Worm (Caenorhabditis elegans) whole organism, midembryonic: ENCODE results near the gene pgm-2.

Experiments
- T22C8.4 ChIP-seq: fragments of 200-800 bp; sonication (Bioruptor generic); IDR thresholded peaks from 2 replicates; pipeline ENCODE4 v1.3.6; 2022; ENCODE audit warnings: missing genetic modification characterization, missing compliant biosample characterization
- tab-1 ChIP-seq: fragments of 200-800 bp; sonication (Bioruptor generic); IDR thresholded peaks from 2 replicates; pipeline ENCODE4 v1.3.6; 2022; ENCODE audit warnings: missing genetic modification characterization, missing compliant biosample characterization
- ztf-23 ChIP-seq: fragments of 200-800 bp; sonication (Bioruptor generic); IDR thresholded peaks from 2 replicates; pipeline ENCODE4 v1.3.6; 2022; ENCODE audit warnings: missing genetic modification reagents, missing genetic modification characterization, missing compliant biosample characterization
- ztf-29 ChIP-seq: fragments of 200-800 bp; sonication (Bioruptor generic); IDR thresholded peaks from 2 replicates; pipeline ENCODE4 v1.3.6; 2022; ENCODE audit warnings: missing genetic modification reagents, missing genetic modification characterization, missing compliant biosample characterization

ce11 chrIII:13344538-13345136 lies 45.5 kb downstream of the pgm-2 start, which contains the start of gene acaa-2:
- no peak for TF ChIP-seq ztf-23 (GFP tag; lab: Robert Waterston, UW)
- no peak for TF ChIP-seq ztf-29 (GFP tag; lab: Robert Waterston, UW)
- TF ChIP-seq T22C8.4 (GFP tag; lab: Robert Waterston, UW): no peak
- TF ChIP-seq tab-1 (GFP tag; lab: Robert Waterston, UW): no peak
